Fruit fly (Drosophila melanogaster) whole organism, wandering third instar larva: ENCODE data around the gene gudu.

Experiments
- Abd-B ChIP-seq: fragments of >200 bp; optimal IDR thresholded peaks from 2 replicates; lab custom pipeline; 2017; ENCODE audit warnings: missing biosample characterization, missing genetic modification characterization
- CG32264 ChIP-seq: fragments of 200-800 bp; sonication (Bioruptor generic); optimal IDR thresholded peaks from 2 replicates; lab custom pipeline; 2016; ENCODE audit warnings: missing biosample characterization, missing genetic modification characterization
- CG9705 ChIP-seq: fragments of 200-800 bp; sonication (Bioruptor generic); optimal IDR thresholded peaks from 2 replicates; lab custom pipeline; 2018; ENCODE audit warnings: missing biosample characterization, mild to moderate bottlenecking, missing genetic modification characterization
- CrebA ChIP-seq: fragments of 200-800 bp; sonication (Bioruptor generic); optimal IDR thresholded peaks from 2 replicates; lab custom pipeline; 2016; ENCODE audit warnings: missing biosample characterization, mild to moderate bottlenecking, missing genetic modification characterization, borderline replicate concordance
- Dfd ChIP-seq: fragments of >200 bp; optimal IDR thresholded peaks from 2 replicates; lab custom pipeline; 2017; ENCODE audit warnings: missing biosample characterization, missing genetic modification characterization
- Dif ChIP-seq: fragments of 200-275, 200-300 bp; sonication (Bioruptor generic); optimal IDR thresholded peaks from 2 replicates; lab custom pipeline; 2018; ENCODE audit warnings: missing biosample characterization, missing genetic modification characterization; ENCODE audit not compliant: partially characterized antibody
- GATAd ChIP-seq: sonication (Bioruptor generic); optimal IDR thresholded peaks from 2 replicates; lab custom pipeline; 2016; ENCODE audit warnings: missing biosample characterization, missing genetic modification characterization
- HLH106 ChIP-seq: fragments of 200-800 bp; optimal IDR thresholded peaks from 3 replicates; lab custom pipeline; 2019; ENCODE audit warnings: missing biosample characterization, mild to moderate bottlenecking, missing genetic modification characterization, moderate library complexity
- Hnf4 ChIP-seq: fragments of 200-800 bp; sonication (Bioruptor generic); optimal IDR thresholded peaks from 2 replicates; lab custom pipeline; 2016; ENCODE audit warnings: missing biosample characterization, mild to moderate bottlenecking, missing genetic modification characterization
- Hr78 ChIP-seq: fragments of >200 bp; optimal IDR thresholded peaks from 2 replicates; lab custom pipeline; 2017; ENCODE audit warnings: missing biosample characterization, missing genetic modification characterization
- Hr83 ChIP-seq: fragments of 200-300 bp; sonication (Bioruptor generic); optimal IDR thresholded peaks from 2 replicates; lab custom pipeline; 2016; ENCODE audit warnings: missing biosample characterization, mild to moderate bottlenecking, missing genetic modification characterization, moderate library complexity; ENCODE audit not compliant: poor library complexity, severe bottlenecking
- Jra ChIP-seq: sonication (Bioruptor generic); optimal IDR thresholded peaks from 2 replicates; lab custom pipeline; 2016; ENCODE audit warnings: missing biosample characterization, missing genetic modification characterization
- Mio ChIP-seq: sonication (Bioruptor generic); optimal IDR thresholded peaks from 2 replicates; lab custom pipeline; 2016; ENCODE audit warnings: missing biosample characterization, missing genetic modification characterization
- Myc ChIP-seq: fragments of >200 bp; optimal IDR thresholded peaks from 2 replicates; lab custom pipeline; 2017
- N ChIP-seq: fragments of >200 bp; optimal IDR thresholded peaks from 2 replicates; lab custom pipeline; 2018; ENCODE audit warnings: missing biosample characterization, missing external identifiers, missing genetic modification characterization
- OdsH ChIP-seq: fragments of 200-800 bp; sonication (Bioruptor generic); optimal IDR thresholded peaks from 2 replicates; lab custom pipeline; 2016; ENCODE audit warnings: missing biosample characterization, mild to moderate bottlenecking, missing genetic modification characterization
- Rel ChIP-seq, 2 experiments: fragments of 200-800 bp; sonication (Bioruptor generic) in 1 of 2; optimal IDR thresholded peaks; 2 replicates in 1 of 2; 3 replicates in 1 of 2; lab custom pipeline; 2016 to 2019; ENCODE audit warnings: mild to moderate bottlenecking in 2 of 2, missing biosample characterization in 2 of 2, missing genetic modification characterization in 2 of 2, moderate library complexity in 1 of 2
- Sp1 ChIP-seq: fragments of 200-800 bp; sonication (Bioruptor generic); optimal IDR thresholded peaks from 3 replicates; lab custom pipeline; 2019; ENCODE audit warnings: missing biosample characterization, mild to moderate bottlenecking, missing genetic modification characterization, moderate library complexity
- Vsx2 ChIP-seq: fragments of 200-300, 225-300 bp; sonication (Bioruptor generic); optimal IDR thresholded peaks from 2 replicates; lab custom pipeline; 2018; ENCODE audit warnings: missing biosample characterization, missing genetic modification characterization; ENCODE audit not compliant: partially characterized antibody
- br ChIP-seq: fragments of 200-800 bp; sonication (Bioruptor generic); optimal IDR thresholded peaks from 2 replicates; lab custom pipeline; 2016; ENCODE audit warnings: missing biosample characterization, missing genetic modification characterization
- brk ChIP-seq: fragments of 200-800 bp; sonication (Bioruptor generic); optimal IDR thresholded peaks from 2 replicates; lab custom pipeline; 2016; ENCODE audit warnings: missing biosample characterization, mild to moderate bottlenecking, missing genetic modification characterization
- dl ChIP-seq, 2 experiments: fragments of 175-275, 200-275 bp in 1 of 2; fragments of 200-275 bp in 1 of 2; sonication (Bioruptor generic); optimal IDR thresholded peaks; lab custom pipeline; 2018; ENCODE audit warnings: mild to moderate bottlenecking in 2 of 2, missing biosample characterization in 2 of 2, missing genetic modification characterization in 2 of 2, moderate library complexity in 2 of 2; ENCODE audit not compliant: partially characterized antibody in 2 of 2, insufficient read depth in 1 of 2
- dmrt93B ChIP-seq: fragments of 200-800 bp; sonication (Bioruptor generic); optimal IDR thresholded peaks from 2 replicates; lab custom pipeline; 2018; ENCODE audit warnings: missing biosample characterization, mild to moderate bottlenecking, missing genetic modification characterization
- dsf ChIP-seq: sonication (Bioruptor generic); optimal IDR thresholded peaks from 2 replicates; lab custom pipeline; 2016; ENCODE audit warnings: missing biosample characterization, missing genetic modification characterization, borderline replicate concordance
- ey ChIP-seq: fragments of 200-800 bp; sonication (Bioruptor generic); optimal IDR thresholded peaks from 2 replicates; lab custom pipeline; 2016; ENCODE audit warnings: missing biosample characterization, missing genetic modification characterization
- foxo ChIP-seq, 2 experiments: fragments of 200-800 bp; sonication (Bioruptor generic); optimal IDR thresholded peaks; 2 replicates in 1 of 2; 3 replicates in 1 of 2; lab custom pipeline; 2016 to 2017; ENCODE audit warnings: missing biosample characterization in 2 of 2, missing genetic modification characterization in 2 of 2
- fru ChIP-seq: fragments of 200-800 bp; sonication (Bioruptor generic); optimal IDR thresholded peaks from 3 replicates; lab custom pipeline; 2016; ENCODE audit warnings: missing biosample characterization, mild to moderate bottlenecking, missing genetic modification characterization
- h ChIP-seq: fragments of 200-800 bp; sonication (Bioruptor generic); optimal IDR thresholded peaks from 3 replicates; lab custom pipeline; 2016; ENCODE audit warnings: missing biosample characterization, mild to moderate bottlenecking, missing genetic modification characterization
- jim ChIP-seq: fragments of 175-275, 200-325 bp; sonication (Bioruptor generic); optimal IDR thresholded peaks from 2 replicates; lab custom pipeline; 2016; ENCODE audit warnings: missing biosample characterization, mild to moderate bottlenecking, missing genetic modification characterization
- lola ChIP-seq: fragments of >200 bp; optimal IDR thresholded peaks from 2 replicates; lab custom pipeline; 2017; ENCODE audit warnings: missing biosample characterization, missing genetic modification characterization
- pan ChIP-seq: fragments of >200 bp; optimal IDR thresholded peaks from 2 replicates; lab custom pipeline; 2017
- psq ChIP-seq: fragments of 200-800 bp; sonication (Bioruptor generic); optimal IDR thresholded peaks from 3 replicates; lab custom pipeline; 2017; ENCODE audit warnings: missing biosample characterization, mild to moderate bottlenecking, missing genetic modification characterization, moderate library complexity
- rgr ChIP-seq: fragments of 200-800 bp; sonication (Bioruptor generic); optimal IDR thresholded peaks from 3 replicates; lab custom pipeline; 2016; ENCODE audit warnings: missing biosample characterization, mild to moderate bottlenecking, missing genetic modification characterization
- sage ChIP-seq: fragments of 200-800 bp; sonication (Bioruptor generic); optimal IDR thresholded peaks from 2 replicates; lab custom pipeline; 2016; ENCODE audit warnings: missing biosample characterization, mild to moderate bottlenecking, missing genetic modification characterization
- sv ChIP-seq: fragments of 200-800 bp; sonication (Bioruptor generic); optimal IDR thresholded peaks from 3 replicates; lab custom pipeline; 2016; ENCODE audit warnings: missing biosample characterization, missing genetic modification characterization
- tai ChIP-seq: sonication (Bioruptor generic); optimal IDR thresholded peaks from 2 replicates; lab custom pipeline; 2016; ENCODE audit warnings: missing biosample characterization, missing genetic modification characterization
- usp ChIP-seq: fragments of >200 bp; optimal IDR thresholded peaks from 2 replicates; lab custom pipeline; 2017; ENCODE audit warnings: missing biosample characterization, missing genetic modification characterization
- woc ChIP-seq: sonication (Bioruptor generic); optimal IDR thresholded peaks from 2 replicates; lab custom pipeline; 2016; ENCODE audit warnings: missing biosample characterization, mild to moderate bottlenecking, missing genetic modification characterization

The gudu gene

dm6 chr2L:7436492-7437324, 48.4 kb downstream of the gudu start:
- TF ChIP-seq brk (peak; percentile 51), lola (no peak), Rel (GFP tag; optimal IDR thresholded peaks at IDR 0.05; lab: Kevin White, UChicago) (no peak), Rel (tag; optimal IDR thresholded peaks at IDR 0.05; lab: Kevin White, UChicago) (no peak), Hnf4 (GFP tag; lab: Kevin White, UChicago) (peak; percentile 62), CrebA (GFP tag; lab: Kevin White, UChicago) (no peak), rgr (GFP tag; lab: Kevin White, UChicago) (peak; percentile 50), N (GFP tag; lab: Kevin White, UChicago) (no peak), Sp1 (GFP tag; lab: Kevin White, UChicago) (no peak), Hr78 (GFP tag; lab: Kevin White, UChicago) (no peak), woc (no peak), CG9705 (GFP tag; lab: Kevin White, UChicago) (peak; percentile 37), Vsx2 (GFP tag; lab: Kevin White, UChicago) (no peak), HLH106 (tag; lab: Kevin White, UChicago) (peak; percentile 39), Mio (GFP tag; lab: Kevin White, UChicago) (no peak), Myc (lab: Kevin White, UChicago) (no peak), Dif (GFP tag; lab: Kevin White, UChicago) (no peak), br (GFP tag; lab: Kevin White, UChicago) (peak; percentile 24), GATAd (GFP tag; lab: Kevin White, UChicago) (no peak), sage (no peak), Hr83 (peak; percentile 96), jim (GFP tag; lab: Kevin White, UChicago) (peak; percentile 44), usp (GFP tag; lab: Kevin White, UChicago) (no peak), OdsH (GFP tag; lab: Kevin White, UChicago) (peak; percentile 40), h (GFP tag; lab: Kevin White, UChicago) (peak; percentile 49), tai (GFP tag; lab: Kevin White, UChicago) (peak; percentile 47), CG32264 (GFP tag; lab: Kevin White, UChicago) (no peak), foxo (GFP tag; optimal IDR thresholded peaks at IDR 0.05; lab: Kevin White, UChicago) (peak in 1 of 2 experiments; percentile 49), Jra (GFP tag; lab: Kevin White, UChicago) (no peak), psq (GFP tag; lab: Kevin White, UChicago) (peak; percentile 35), dsf (GFP tag; lab: Kevin White, UChicago) (peak; percentile 11), Dfd (GFP tag; lab: Kevin White, UChicago) (no peak), Abd-B (GFP tag; lab: Kevin White, UChicago) (no peak), ey (GFP tag; lab: Kevin White, UChicago) (peak; percentile 21), dmrt93B (GFP tag; lab: Kevin White, UChicago) (peak; percentile 39), pan (lab: Kevin White, UChicago) (no peak), sv (peak; percentile 74), fru (GFP tag; lab: Kevin White, UChicago) (peak; percentile 37), dl (GFP tag; optimal IDR thresholded peaks at IDR 0.05; lab: Kevin White, UChicago; ENCODE audit: insufficient read depth in 1 of 2, partially characterized antibody in 2 of 2) (no peak)

dm6 chr2L:7437325-7437707, 49.0 kb downstream of the gudu start, which contains the start of gene CG5973:
Gene CG5973, plus strand, starts transcription at chr2L:7437492.
- peak; percentile 49 for TF ChIP-seq Dif (GFP tag; lab: Kevin White, UChicago)
- no peak for TF ChIP-seq Jra (GFP tag; lab: Kevin White, UChicago)
- peak; percentile 22 for TF ChIP-seq Vsx2 (GFP tag; lab: Kevin White, UChicago)
- no peak for TF ChIP-seq Hr83
- no peak for TF ChIP-seq ey (GFP tag; lab: Kevin White, UChicago)
- no peak for TF ChIP-seq br (GFP tag; lab: Kevin White, UChicago)
- no peak for TF ChIP-seq fru (GFP tag; lab: Kevin White, UChicago)
- TF ChIP-seq dl (GFP tag; optimal IDR thresholded peaks at IDR 0.05; lab: Kevin White, UChicago; ENCODE audit: insufficient read depth in 1 of 2, partially characterized antibody in 2 of 2), result peak in 1 of 2 experiments; percentile 16
